Worm (Caenorhabditis elegans): ENCODE data around the gene Y70C5A.2.

Gene Y70C5A.2

DNA sequence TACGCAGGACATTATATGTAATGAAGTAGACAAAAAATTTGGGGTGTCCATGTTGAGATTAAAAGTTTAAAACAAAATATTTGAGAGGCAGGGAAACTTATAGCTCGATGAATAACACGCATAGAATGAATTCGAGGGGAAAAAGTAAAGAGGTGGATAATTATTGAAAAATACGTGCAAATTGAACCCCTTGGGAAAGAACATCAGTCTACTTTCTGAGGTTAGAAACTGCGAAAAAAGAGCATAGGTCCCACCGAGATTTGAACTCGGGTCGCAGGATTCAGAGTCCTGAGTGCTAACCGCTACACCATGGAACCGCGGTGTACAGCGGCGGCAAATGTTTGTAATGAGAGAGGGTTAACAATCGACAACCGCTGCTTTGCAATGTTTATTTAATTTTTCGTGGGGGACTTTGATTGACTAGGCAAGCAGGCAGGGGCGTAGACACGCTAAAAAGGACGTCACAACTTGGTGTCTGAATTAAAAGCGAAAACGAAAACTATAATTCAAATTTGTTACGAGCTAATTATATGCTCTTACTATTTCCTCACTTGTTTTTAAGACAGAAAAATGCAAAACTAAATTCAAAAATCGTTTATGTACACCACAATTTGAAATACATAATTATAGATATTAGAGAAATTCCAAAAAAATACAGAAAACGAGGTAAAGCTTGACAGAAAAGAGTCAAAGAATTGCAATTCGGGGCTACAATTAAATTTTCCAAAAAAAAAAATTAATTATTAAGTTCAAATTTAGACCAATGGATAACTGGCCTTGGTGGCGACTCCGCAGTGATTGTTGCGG is 30.8 kb downstream of the Y70C5A.2 start, which contains the start of gene srh-269:
TSS of gene srh-269 (minus strand) at position 51 of the 807 bp plus-strand sequence.
- peak; percentile 37 for TF ChIP-seq ztf-11 (tag; optimal IDR thresholded peaks at IDR 0.05)
- peak; percentile 52 for TF ChIP-seq bed-3 (GFP tag; optimal IDR thresholded peaks at IDR 0.05)
- no peak for TF ChIP-seq nhr-76 (tag; optimal IDR thresholded peaks at IDR 0.05)
- TF ChIP-seq cnd-1 (tag; optimal IDR thresholded peaks at IDR 0.05) = peak; percentile 75
- no peak for TF ChIP-seq ceh-39 (tag; optimal IDR thresholded peaks at IDR 0.05)
- TF ChIP-seq M03D4.4 (tag; optimal IDR thresholded peaks at IDR 0.05) = peak; percentile 74
- TF ChIP-seq elt-1 (tag; optimal IDR thresholded peaks at IDR 0.05; ENCODE audit: borderline replicate concordance, insufficient read depth) = no peak
- TF ChIP-seq lsy-2 (tag; optimal IDR thresholded peaks at IDR 0.05) = no peak
- TF ChIP-seq zip-8 (tag; optimal IDR thresholded peaks at IDR 0.05) = no peak
- no peak for TF ChIP-seq hlh-1 (tag; optimal IDR thresholded peaks at IDR 0.05)
- no peak for TF ChIP-seq mab-5 (tag; optimal IDR thresholded peaks at IDR 0.05)
- TF ChIP-seq ces-1 (GFP tag; optimal IDR thresholded peaks at IDR 0.05) = no peak
- TF ChIP-seq unc-120 (tag; optimal IDR thresholded peaks at IDR 0.05; ENCODE audit: poor library complexity, severe bottlenecking) = peak; percentile 71
- TF ChIP-seq sem-2 (GFP tag; optimal IDR thresholded peaks at IDR 0.05) = peak; percentile 57
- no peak for TF ChIP-seq nhr-237 (tag; optimal IDR thresholded peaks at IDR 0.05)
- TF ChIP-seq nhr-12 (tag; optimal IDR thresholded peaks at IDR 0.05) = no peak
- peak; percentile 81 for TF ChIP-seq sptf-1 (tag; optimal IDR thresholded peaks at IDR 0.05)
- TF ChIP-seq ceh-83 (GFP tag; optimal IDR thresholded peaks at IDR 0.05) = peak; percentile 73
- peak; percentile 49 for TF ChIP-seq flh-1 (GFP tag; optimal IDR thresholded peaks at IDR 0.05)
- no peak for TF ChIP-seq blmp-1 (tag; optimal IDR thresholded peaks at IDR 0.05)
- TF ChIP-seq mls-2 (tag; optimal IDR thresholded peaks at IDR 0.05) = peak; percentile 71
- peak; percentile 79 for TF ChIP-seq drap-1 (GFP tag; optimal IDR thresholded peaks at IDR 0.05)
- no peak for TF ChIP-seq elt-3 (tag; optimal IDR thresholded peaks at IDR 0.05)
- TF ChIP-seq ham-2 (GFP tag; optimal IDR thresholded peaks at IDR 0.05) = peak; percentile 54
- no peak for TF ChIP-seq unc-39 (tag; optimal IDR thresholded peaks at IDR 0.05)
- no peak for TF ChIP-seq lin-13 (tag; optimal IDR thresholded peaks at IDR 0.05)
- peak; percentile 58 for TF ChIP-seq lin-32 (GFP tag; optimal IDR thresholded peaks at IDR 0.05)
- TF ChIP-seq mep-1 (tag; optimal IDR thresholded peaks at IDR 0.05) = no peak
- TF ChIP-seq nhr-28 (tag; optimal IDR thresholded peaks at IDR 0.05) = no peak
- TF ChIP-seq tbx-8 (GFP tag; optimal IDR thresholded peaks at IDR 0.05) = no peak
- TF ChIP-seq snpc-4 (tag; optimal IDR thresholded peaks at IDR 0.05) = no peak
- peak; percentile 59 for TF ChIP-seq ceh-43 (GFP tag; optimal IDR thresholded peaks at IDR 0.05)
- no peak for TF ChIP-seq unc-62 (GFP tag; optimal IDR thresholded peaks at IDR 0.05)
- TF ChIP-seq pha-4 (tag; optimal IDR thresholded peaks at IDR 0.05) = no peak
- TF ChIP-seq nhr-2 (tag; optimal IDR thresholded peaks at IDR 0.05) = no peak

DNA sequence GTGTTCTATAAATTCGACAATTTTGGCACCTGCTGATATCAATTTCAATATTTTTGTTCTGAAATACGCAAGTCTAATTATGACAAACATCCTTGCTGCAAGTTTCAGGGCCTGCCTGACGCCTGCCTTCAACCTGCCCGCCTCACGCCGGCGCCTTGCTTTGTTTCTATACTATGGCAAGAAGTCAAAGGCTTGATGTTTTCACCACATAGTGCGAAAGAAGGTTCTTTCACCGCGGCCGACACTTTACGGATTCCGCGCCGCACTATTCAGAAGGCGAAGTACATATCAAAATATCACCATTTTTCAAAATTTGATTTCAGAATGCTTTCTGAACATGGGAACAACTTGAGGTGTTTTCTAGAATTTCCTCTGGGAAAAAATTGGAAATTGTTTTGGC is 33.5 kb downstream of the Y70C5A.2 start:
- TF ChIP-seq ceh-39 (tag; optimal IDR thresholded peaks at IDR 0.05) (no peak), elt-1 (tag; optimal IDR thresholded peaks at IDR 0.05; ENCODE audit: borderline replicate concordance, insufficient read depth) (no peak), nhr-237 (tag; optimal IDR thresholded peaks at IDR 0.05) (no peak), flh-1 (GFP tag; optimal IDR thresholded peaks at IDR 0.05) (no peak), mab-5 (tag; optimal IDR thresholded peaks at IDR 0.05) (no peak), blmp-1 (tag; optimal IDR thresholded peaks at IDR 0.05) (no peak), mep-1 (tag; optimal IDR thresholded peaks at IDR 0.05) (no peak), unc-62 (GFP tag; optimal IDR thresholded peaks at IDR 0.05) (no peak), snpc-4 (tag; optimal IDR thresholded peaks at IDR 0.05) (no peak), nhr-12 (tag; optimal IDR thresholded peaks at IDR 0.05) (no peak), tbx-8 (GFP tag; optimal IDR thresholded peaks at IDR 0.05) (no peak), unc-39 (tag; optimal IDR thresholded peaks at IDR 0.05) (no peak), ceh-43 (GFP tag; optimal IDR thresholded peaks at IDR 0.05) (no peak)

DNA sequence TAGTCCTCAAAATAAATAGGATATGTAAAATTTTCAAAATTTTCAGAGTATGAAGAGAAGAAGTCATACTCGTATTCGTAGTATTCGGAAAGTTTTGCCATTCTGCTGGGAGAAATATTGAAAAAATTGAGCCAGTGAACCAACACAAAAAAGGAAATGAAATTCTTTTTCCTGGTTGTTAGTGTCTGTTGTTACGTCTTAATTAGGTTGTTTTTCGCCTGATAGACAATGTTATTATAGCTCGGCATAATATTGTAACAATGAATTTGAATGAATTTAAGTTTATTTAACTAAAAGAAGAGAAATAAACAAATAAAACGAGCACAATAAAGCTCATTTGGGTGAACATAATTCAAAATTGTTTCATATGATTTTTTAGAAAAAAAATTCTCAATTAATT is 34.6 kb downstream of the Y70C5A.2 start, which contains the start of gene srw-73:
TSS of gene srw-73 (minus strand) at position 101 of the 400 bp plus-strand sequence.
- no peak for TF ChIP-seq ceh-43 (GFP tag; optimal IDR thresholded peaks at IDR 0.05)
- TF ChIP-seq pha-4 (tag; optimal IDR thresholded peaks at IDR 0.05) = no peak
- TF ChIP-seq ces-1 (GFP tag; optimal IDR thresholded peaks at IDR 0.05) = no peak
- no peak for TF ChIP-seq tbx-8 (GFP tag; optimal IDR thresholded peaks at IDR 0.05)
- no peak for TF ChIP-seq ceh-83 (GFP tag; optimal IDR thresholded peaks at IDR 0.05)
- no peak for TF ChIP-seq unc-62 (GFP tag; optimal IDR thresholded peaks at IDR 0.05)
- no peak for TF ChIP-seq unc-120 (tag; optimal IDR thresholded peaks at IDR 0.05; ENCODE audit: poor library complexity, severe bottlenecking)
- no peak for TF ChIP-seq sptf-1 (tag; optimal IDR thresholded peaks at IDR 0.05)
- no peak for TF ChIP-seq mep-1 (tag; optimal IDR thresholded peaks at IDR 0.05)
- no peak for TF ChIP-seq flh-1 (GFP tag; optimal IDR thresholded peaks at IDR 0.05)
- TF ChIP-seq nhr-2 (tag; optimal IDR thresholded peaks at IDR 0.05) = no peak
- no peak for TF ChIP-seq nhr-237 (tag; optimal IDR thresholded peaks at IDR 0.05)
- TF ChIP-seq cnd-1 (tag; optimal IDR thresholded peaks at IDR 0.05) = no peak
- no peak for TF ChIP-seq hlh-1 (tag; optimal IDR thresholded peaks at IDR 0.05)
- TF ChIP-seq ham-2 (GFP tag; optimal IDR thresholded peaks at IDR 0.05) = no peak
- no peak for TF ChIP-seq unc-39 (tag; optimal IDR thresholded peaks at IDR 0.05)
- TF ChIP-seq zip-8 (tag; optimal IDR thresholded peaks at IDR 0.05) = no peak
- TF ChIP-seq elt-1 (tag; optimal IDR thresholded peaks at IDR 0.05; ENCODE audit: borderline replicate concordance, insufficient read depth) = no peak
- TF ChIP-seq mls-2 (tag; optimal IDR thresholded peaks at IDR 0.05) = no peak

Data from whole organism, mixed stage, embryonic.